Worm (Caenorhabditis elegans) whole organism, mixed stage, embryonic: ENCODE data around the gene ant-1.3.

Experiments used
- M03D4.4 ChIP-seq: sonication (generic microtip); optimal IDR thresholded peaks from 2 replicates; lab custom pipeline; 2017; ENCODE audit warnings: mild to moderate bottlenecking, missing genetic modification characterization, missing compliant biosample characterization
- bed-3 ChIP-seq: fragments of 200-800 bp; sonication (Bioruptor generic); optimal IDR thresholded peaks from 3 replicates; lab custom pipeline; 2018; ENCODE audit warnings: mild to moderate bottlenecking, missing genetic modification characterization, moderate library complexity, missing compliant biosample characterization
- blmp-1 ChIP-seq: fragments of 150-350 bp; optimal IDR thresholded peaks from 2 replicates; lab custom pipeline; 2014; ENCODE audit warnings: missing biosample characterization, missing genetic modification characterization
- ceh-39 ChIP-seq: fragments of 150-350 bp; optimal IDR thresholded peaks from 2 replicates; lab custom pipeline; 2014; ENCODE audit warnings: missing biosample characterization, missing genetic modification characterization
- ceh-43 ChIP-seq: fragments of 200-800 bp; sonication (Bioruptor generic); optimal IDR thresholded peaks from 2 replicates; lab custom pipeline; 2018; ENCODE audit warnings: mild to moderate bottlenecking, missing genetic modification characterization, moderate library complexity, missing compliant biosample characterization
- ceh-83 ChIP-seq: fragments of 200-800 bp; sonication (Bioruptor generic); optimal IDR thresholded peaks from 2 replicates; lab custom pipeline; 2018; ENCODE audit warnings: mild to moderate bottlenecking, missing genetic modification characterization, missing compliant biosample characterization
- drap-1 ChIP-seq: fragments of 200-800 bp; sonication (Bioruptor generic); optimal IDR thresholded peaks from 3 replicates; lab custom pipeline; 2018; ENCODE audit warnings: mild to moderate bottlenecking, missing genetic modification characterization, missing compliant biosample characterization
- elt-1 ChIP-seq: sonication (generic microtip); optimal IDR thresholded peaks from 2 replicates; lab custom pipeline; 2017; ENCODE audit warnings: missing genetic modification characterization, mild to moderate bottlenecking, missing compliant biosample characterization, antibody characterized with exemption, moderate library complexity, borderline replicate concordance; ENCODE audit not compliant: insufficient read depth
- elt-3 ChIP-seq: fragments of 150-350 bp; optimal IDR thresholded peaks from 2 replicates; lab custom pipeline; 2014; ENCODE audit warnings: missing biosample characterization, missing genetic modification characterization
- ham-2 ChIP-seq: fragments of 200-800 bp; sonication (Bioruptor generic); optimal IDR thresholded peaks from 2 replicates; lab custom pipeline; 2018; ENCODE audit warnings: mild to moderate bottlenecking, missing genetic modification characterization, missing compliant biosample characterization
- hlh-1 ChIP-seq: fragments of 150-350 bp; optimal IDR thresholded peaks from 2 replicates; lab custom pipeline; 2014; ENCODE audit warnings: missing biosample characterization, missing genetic modification reagents, missing genetic modification characterization
- lsy-2 ChIP-seq: fragments of 150-350 bp; optimal IDR thresholded peaks from 2 replicates; lab custom pipeline; 2014; ENCODE audit warnings: missing biosample characterization, missing genetic modification characterization
- mab-5 ChIP-seq: fragments of 150-350 bp; optimal IDR thresholded peaks from 2 replicates; lab custom pipeline; 2014; ENCODE audit warnings: missing biosample characterization, missing genetic modification characterization
- mep-1 ChIP-seq: fragments of 150-350 bp; optimal IDR thresholded peaks from 2 replicates; lab custom pipeline; 2017; ENCODE audit warnings: missing biosample characterization, missing genetic modification reagents, missing genetic modification characterization, inconsistent platforms
- mls-2 ChIP-seq: sonication (generic microtip); optimal IDR thresholded peaks from 2 replicates; lab custom pipeline; 2016; ENCODE audit warnings: mild to moderate bottlenecking, missing genetic modification characterization, moderate library complexity, missing compliant biosample characterization
- nhr-12 ChIP-seq: fragments of 150-350 bp; optimal IDR thresholded peaks from 2 replicates; lab custom pipeline; 2014; ENCODE audit warnings: missing biosample characterization, missing genetic modification characterization
- nhr-237 ChIP-seq: fragments of 150-350 bp; optimal IDR thresholded peaks from 2 replicates; lab custom pipeline; 2014; ENCODE audit warnings: missing biosample characterization, missing genetic modification characterization
- nhr-28 ChIP-seq: fragments of 150-350 bp; optimal IDR thresholded peaks from 2 replicates; lab custom pipeline; 2014; ENCODE audit warnings: missing biosample characterization, missing genetic modification characterization
- sem-2 ChIP-seq: fragments of 200-800 bp; sonication (Bioruptor generic); optimal IDR thresholded peaks from 2 replicates; lab custom pipeline; 2018; ENCODE audit warnings: mild to moderate bottlenecking, missing genetic modification characterization, missing compliant biosample characterization
- snpc-4 ChIP-seq: fragments of 150-350 bp; optimal IDR thresholded peaks from 2 replicates; lab custom pipeline; 2014; ENCODE audit warnings: missing biosample characterization, missing genetic modification characterization
- sptf-1 ChIP-seq: sonication (generic microtip); optimal IDR thresholded peaks from 2 replicates; lab custom pipeline; 2017; ENCODE audit warnings: mild to moderate bottlenecking, missing genetic modification characterization, moderate library complexity, missing compliant biosample characterization
- tbx-8 ChIP-seq: fragments of 200-800 bp; sonication (Bioruptor generic); optimal IDR thresholded peaks from 2 replicates; lab custom pipeline; 2018; ENCODE audit warnings: mild to moderate bottlenecking, missing genetic modification characterization, moderate library complexity, missing compliant biosample characterization
- unc-120 ChIP-seq: sonication (generic microtip); optimal IDR thresholded peaks from 2 replicates; lab custom pipeline; 2017; ENCODE audit warnings: missing genetic modification characterization, missing compliant biosample characterization; ENCODE audit not compliant: poor library complexity, severe bottlenecking
- unc-39 ChIP-seq: fragments of 150-350 bp; optimal IDR thresholded peaks from 2 replicates; lab custom pipeline; 2014; ENCODE audit warnings: missing biosample characterization, missing genetic modification characterization
- unc-62 ChIP-seq: fragments of 150-350 bp; optimal IDR thresholded peaks from 2 replicates; lab custom pipeline; 2014; ENCODE audit warnings: missing biosample characterization, missing genetic modification reagents, missing genetic modification characterization
- zip-8 ChIP-seq: fragments of 150-350 bp; optimal IDR thresholded peaks from 2 replicates; lab custom pipeline; 2014; ENCODE audit warnings: missing biosample characterization, missing genetic modification characterization
- ztf-11 ChIP-seq: fragments of 150-350 bp; optimal IDR thresholded peaks from 2 replicates; lab custom pipeline; 2014; ENCODE audit warnings: missing biosample characterization, missing genetic modification characterization

ant-1.3 gene

ce11 chrIV:9727217-9727616, 18.1 kb upstream of the ant-1.3 start:
- TF ChIP-seq ceh-83 (GFP tag; lab: Kevin White, UChicago) (no peak), M03D4.4 (no peak), ceh-43 (GFP tag; lab: Kevin White, UChicago) (no peak), hlh-1 (tag; lab: Kevin White, UChicago) (no peak), mls-2 (no peak), zip-8 (no peak), lsy-2 (no peak), blmp-1 (tag; lab: Kevin White, UChicago) (no peak), elt-1 (no peak), unc-62 (GFP tag; lab: Kevin White, UChicago) (no peak), nhr-237 (tag; lab: Kevin White, UChicago) (no peak), sem-2 (GFP tag; lab: Kevin White, UChicago) (no peak), ztf-11 (tag; lab: Kevin White, UChicago) (no peak), elt-3 (tag; lab: Kevin White, UChicago) (no peak)

- TF ChIP-seq unc-120 (tag; lab: Kevin White, UChicago) (no peak), mab-5 (tag; lab: Kevin White, UChicago) (no peak), M03D4.4 (no peak), elt-1 (no peak), sptf-1 (tag; lab: Kevin White, UChicago) (no peak), zip-8 (no peak), ceh-39 (tag; lab: Kevin White, UChicago) (no peak), sem-2 (GFP tag; lab: Kevin White, UChicago) (no peak), nhr-28 (tag; lab: Kevin White, UChicago) (no peak), snpc-4 (tag; lab: Kevin White, UChicago) (no peak), nhr-237 (tag; lab: Kevin White, UChicago) (no peak), drap-1 (GFP tag; lab: Kevin White, UChicago) (no peak), tbx-8 (no peak)
These were observed 16.4 kb upstream of the ant-1.3 start for ce11 chrIV:9725468-9725985.

DNA sequence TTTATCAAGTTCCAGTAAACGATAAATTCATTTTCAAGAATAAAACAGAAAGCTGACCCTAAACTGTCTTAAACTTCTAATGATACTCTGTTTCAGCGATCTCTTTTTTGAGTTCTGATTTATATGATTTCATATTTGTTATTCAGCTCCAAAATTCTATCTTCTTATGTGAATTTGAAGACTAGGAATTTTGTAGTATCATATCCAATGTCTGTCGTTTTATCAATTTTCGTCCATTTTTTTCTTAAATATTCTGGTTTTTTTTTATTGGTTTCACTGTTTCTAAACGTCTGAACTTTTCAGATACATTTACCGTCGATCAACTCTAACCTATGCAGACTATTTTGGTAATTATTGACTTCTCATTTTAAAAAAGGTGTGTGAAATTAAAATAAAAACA, 15.8 kb upstream of the ant-1.3 start, which contains the start of the genes nhr-138 and C28D4.18:
Gene nhr-138 (plus strand): TSS at position 304 of the 400 bp plus-strand sequence.
Gene C28D4.18 (plus strand): TSS at position 333 of the 400 bp plus-strand sequence.
- TF ChIP-seq unc-39 (tag; lab: Kevin White, UChicago) (no peak), lsy-2 (no peak), snpc-4 (tag; lab: Kevin White, UChicago) (no peak), tbx-8 (no peak), ztf-11 (tag; lab: Kevin White, UChicago) (no peak), mls-2 (no peak), bed-3 (no peak), unc-62 (GFP tag; lab: Kevin White, UChicago) (no peak), sem-2 (GFP tag; lab: Kevin White, UChicago) (no peak)
- TF ChIP-seq, all 35 proteins: peak for 0

ce11 chrIV:9723185-9723584, 14.1 kb upstream of the ant-1.3 start:
- TF ChIP-seq blmp-1 (tag; lab: Kevin White, UChicago): no peak
- no peak for TF ChIP-seq mep-1
- no peak for TF ChIP-seq tbx-8

ce11 chrIV:9718396-9718795, 9.3 kb upstream of the ant-1.3 start:
- peak; percentile 20 for TF ChIP-seq mep-1
- TF ChIP-seq unc-120 (tag; lab: Kevin White, UChicago): peak; percentile 75
- no peak for TF ChIP-seq drap-1 (GFP tag; lab: Kevin White, UChicago)
- TF ChIP-seq lsy-2: peak; percentile 47
- peak; percentile 75 for TF ChIP-seq unc-62 (GFP tag; lab: Kevin White, UChicago)
- TF ChIP-seq, all 35 proteins: peak for 4

- TF ChIP-seq snpc-4 (tag; lab: Kevin White, UChicago) (no peak), sptf-1 (tag; lab: Kevin White, UChicago) (no peak), lsy-2 (no peak), ceh-39 (tag; lab: Kevin White, UChicago) (no peak), mls-2 (no peak), sem-2 (GFP tag; lab: Kevin White, UChicago) (no peak), nhr-12 (tag; lab: Kevin White, UChicago) (no peak), zip-8 (no peak), ham-2 (GFP tag; lab: Kevin White, UChicago) (no peak)
These were observed 8.7 kb upstream of the ant-1.3 start for ce11 chrIV:9717844-9718243.
